Fruit fly (Drosophila melanogaster) whole organism, prepupa: ENCODE measurements around the gene Snx21.

Experiments used
- Blimp-1 ChIP-seq: fragments of 200-800 bp; sonication (Bioruptor generic); optimal IDR thresholded peaks from 3 replicates; lab custom pipeline; 2017; ENCODE audit warnings: missing biosample characterization, missing genetic modification characterization, mild to moderate bottlenecking, moderate library complexity, missing genetic modification reagents
- CG10631 ChIP-seq: fragments of 200-800 bp; sonication (Bioruptor generic); optimal IDR thresholded peaks from 2 replicates; lab custom pipeline; 2016; ENCODE audit warnings: missing biosample characterization, missing genetic modification characterization
- CG10669 ChIP-seq: fragments of 200-800 bp; sonication (Bioruptor generic); optimal IDR thresholded peaks from 3 replicates; lab custom pipeline; 2018; ENCODE audit warnings: missing biosample characterization, mild to moderate bottlenecking, missing genetic modification characterization, moderate library complexity
- CG11294 ChIP-seq: fragments of 200-800 bp; sonication (Bioruptor generic); IDR thresholded peaks from 2 replicates; pipeline ENCODE4 v1.3.6; 2022; ENCODE audit warnings: missing biosample characterization, missing genetic modification characterization
- CG11762 ChIP-seq: fragments of 200-800 bp; sonication (Bioruptor generic); optimal IDR thresholded peaks from 3 replicates; lab custom pipeline; 2016; ENCODE audit warnings: missing biosample characterization, missing genetic modification characterization; ENCODE audit not compliant: insufficient read depth
- CG11902 ChIP-seq: fragments of 200-800 bp; sonication (Bioruptor generic); optimal IDR thresholded peaks from 3 replicates; lab custom pipeline; 2016; ENCODE audit warnings: missing biosample characterization, missing genetic modification characterization
- CG15336 ChIP-seq: fragments of 200-800 bp; sonication (Bioruptor generic); IDR thresholded peaks from 2 replicates; pipeline ENCODE4 v1.3.6; 2022; ENCODE audit warnings: missing biosample characterization, missing genetic modification characterization
- CG1621 ChIP-seq: fragments of 200-800 bp; sonication (Bioruptor generic); optimal IDR thresholded peaks from 3 replicates; lab custom pipeline; 2018; ENCODE audit warnings: missing biosample characterization, mild to moderate bottlenecking, missing genetic modification characterization
- CG16779 ChIP-seq: fragments of 200-800 bp; sonication (Bioruptor generic); optimal IDR thresholded peaks from 3 replicates; lab custom pipeline; 2017; ENCODE audit warnings: missing biosample characterization, mild to moderate bottlenecking, missing genetic modification characterization
- CG3032 ChIP-seq: fragments of 200-800 bp; optimal IDR thresholded peaks from 2 replicates; lab custom pipeline; 2019; ENCODE audit warnings: missing biosample characterization, mild to moderate bottlenecking, missing genetic modification characterization, moderate library complexity
- CG31627 ChIP-seq: fragments of 200-800 bp; sonication (Bioruptor generic); optimal IDR thresholded peaks from 3 replicates; lab custom pipeline; 2016; ENCODE audit warnings: missing biosample characterization, missing genetic modification characterization
- CG34406 ChIP-seq: fragments of 200-800 bp; sonication (Bioruptor generic); optimal IDR thresholded peaks from 3 replicates; lab custom pipeline; 2016; ENCODE audit warnings: missing biosample characterization, missing genetic modification characterization
- CG3919 ChIP-seq: fragments of 200-800 bp; sonication (Bioruptor generic); optimal IDR thresholded peaks from 3 replicates; lab custom pipeline; 2016; ENCODE audit warnings: missing biosample characterization, missing genetic modification characterization
- CG4318 ChIP-seq: fragments of 200-800 bp; sonication (Bioruptor generic); optimal IDR thresholded peaks from 3 replicates; lab custom pipeline; 2017; ENCODE audit warnings: missing biosample characterization, mild to moderate bottlenecking, missing genetic modification characterization
- CG6276 ChIP-seq: fragments of 200-800 bp; sonication (Bioruptor generic); optimal IDR thresholded peaks from 2 replicates; lab custom pipeline; 2017; ENCODE audit warnings: missing biosample characterization, mild to moderate bottlenecking, missing genetic modification characterization
- CG6792 ChIP-seq: fragments of 200-800 bp; sonication (Bioruptor generic); optimal IDR thresholded peaks from 3 replicates; lab custom pipeline; 2016; ENCODE audit warnings: missing biosample characterization, missing genetic modification characterization
- CG6808 ChIP-seq: fragments of 200-800 bp; sonication (Bioruptor generic); optimal IDR thresholded peaks from 3 replicates; lab custom pipeline; 2017; ENCODE audit warnings: missing biosample characterization, missing genetic modification characterization, mild to moderate bottlenecking, moderate library complexity, missing genetic modification reagents
- CG8119 ChIP-seq: fragments of 200-800 bp; sonication (Bioruptor generic); IDR thresholded peaks from 3 replicates; pipeline ENCODE4 v1.3.6; 2022; ENCODE audit warnings: missing biosample characterization, missing genetic modification characterization
- CG8319 ChIP-seq: fragments of 200-800 bp; sonication (Bioruptor generic); optimal IDR thresholded peaks from 3 replicates; lab custom pipeline; 2016; ENCODE audit warnings: missing biosample characterization, missing genetic modification characterization
- CG8632 ChIP-seq: fragments of 200-800 bp; sonication (Bioruptor generic); optimal IDR thresholded peaks from 3 replicates; lab custom pipeline; 2016; ENCODE audit warnings: missing biosample characterization, missing genetic modification characterization
- CG9139 ChIP-seq: fragments of 200-800 bp; sonication (Bioruptor generic); optimal IDR thresholded peaks from 3 replicates; lab custom pipeline; 2017; ENCODE audit warnings: missing biosample characterization, mild to moderate bottlenecking, missing genetic modification characterization
- Eip75B ChIP-seq: fragments of 200-800 bp; sonication (Bioruptor generic); optimal IDR thresholded peaks from 3 replicates; lab custom pipeline; 2016; ENCODE audit warnings: missing biosample characterization, missing genetic modification characterization
- Eip78C ChIP-seq: fragments of 200-800 bp; sonication (Bioruptor generic); peaks from one replicate; lab custom pipeline; 2016; ENCODE audit warnings: missing biosample characterization, missing genetic modification characterization
- Eip93F ChIP-seq: fragments of 200-800 bp; sonication (Bioruptor generic); optimal IDR thresholded peaks from 2 replicates; lab custom pipeline; 2016; ENCODE audit warnings: missing biosample characterization, mild to moderate bottlenecking, missing genetic modification characterization
- Ets21C ChIP-seq: fragments of 200-800 bp; sonication (Bioruptor generic); optimal IDR thresholded peaks from 3 replicates; lab custom pipeline; 2016; ENCODE audit warnings: missing biosample characterization, missing genetic modification characterization
- Ets96B ChIP-seq: fragments of 200-800 bp; optimal IDR thresholded peaks from 2 replicates; lab custom pipeline; 2019; ENCODE audit warnings: missing biosample characterization, mild to moderate bottlenecking, missing genetic modification characterization, moderate library complexity
- Gug ChIP-seq: fragments of 200-800 bp; sonication (Bioruptor generic); IDR thresholded peaks from 2 replicates; pipeline ENCODE4 v1.3.6; 2022; ENCODE audit warnings: missing biosample characterization, missing genetic modification characterization
- Hr39 ChIP-seq: fragments of 200-800 bp; sonication (Bioruptor generic); optimal IDR thresholded peaks from 2 replicates; lab custom pipeline; 2016; ENCODE audit warnings: missing biosample characterization, missing genetic modification characterization
- Lpt ChIP-seq: fragments of 200-800 bp; sonication (Bioruptor generic); optimal IDR thresholded peaks from 3 replicates; lab custom pipeline; 2016; ENCODE audit warnings: missing biosample characterization, missing genetic modification characterization
- Met ChIP-seq: fragments of 200-800 bp; sonication (Bioruptor generic); optimal IDR thresholded peaks from 3 replicates; lab custom pipeline; 2016; ENCODE audit warnings: missing biosample characterization, missing genetic modification characterization
- OdsH ChIP-seq: fragments of 200-800 bp; sonication (Bioruptor generic); optimal IDR thresholded peaks from 3 replicates; lab custom pipeline; 2016; ENCODE audit warnings: missing biosample characterization, missing genetic modification characterization
- Smox ChIP-seq: fragments of 200-800 bp; sonication (Bioruptor generic); optimal IDR thresholded peaks from 3 replicates; lab custom pipeline; 2016; ENCODE audit warnings: missing biosample characterization, missing genetic modification characterization
- Sox14 ChIP-seq: fragments of 200-800 bp; sonication (Bioruptor generic); optimal IDR thresholded peaks from 3 replicates; lab custom pipeline; 2016; ENCODE audit warnings: missing biosample characterization, missing genetic modification characterization
- Sox15 ChIP-seq: fragments of 200-800 bp; sonication (Bioruptor generic); optimal IDR thresholded peaks from 3 replicates; lab custom pipeline; 2016; ENCODE audit warnings: missing biosample characterization, missing genetic modification characterization
- achi ChIP-seq: fragments of 200-800 bp; sonication (Bioruptor generic); optimal IDR thresholded peaks from 3 replicates; lab custom pipeline; 2016; ENCODE audit warnings: missing biosample characterization, missing genetic modification characterization
- acj6 ChIP-seq: fragments of 200-800 bp; sonication (Bioruptor generic); optimal IDR thresholded peaks from 3 replicates; lab custom pipeline; 2016; ENCODE audit warnings: missing biosample characterization, missing genetic modification characterization
- dac ChIP-seq: fragments of 200-800 bp; sonication (Bioruptor generic); optimal IDR thresholded peaks from 2 replicates; lab custom pipeline; 2017; ENCODE audit warnings: missing biosample characterization, mild to moderate bottlenecking, missing genetic modification characterization
- dsx ChIP-seq: fragments of 200-800 bp; optimal IDR thresholded peaks from 3 replicates; lab custom pipeline; 2019; ENCODE audit warnings: missing biosample characterization, mild to moderate bottlenecking, missing genetic modification characterization, moderate library complexity; ENCODE audit not compliant: poor library complexity, severe bottlenecking
- eg ChIP-seq: fragments of 200-800 bp; sonication (Bioruptor generic); IDR thresholded peaks from 3 replicates; pipeline ENCODE4 v1.3.6; 2022; ENCODE audit warnings: missing biosample characterization, missing genetic modification characterization
- esn ChIP-seq: fragments of 200-800 bp; sonication (Bioruptor generic); optimal IDR thresholded peaks from 2 replicates; lab custom pipeline; 2016; ENCODE audit warnings: missing biosample characterization, mild to moderate bottlenecking, missing genetic modification characterization, moderate library complexity
- fd59A ChIP-seq: fragments of 200-800 bp; sonication (Bioruptor generic); optimal IDR thresholded peaks from 2 replicates; lab custom pipeline; 2017; ENCODE audit warnings: missing biosample characterization, mild to moderate bottlenecking, missing genetic modification characterization, missing genetic modification reagents
- fd85E ChIP-seq: fragments of 200-800 bp; sonication (Bioruptor generic); optimal IDR thresholded peaks from 3 replicates; lab custom pipeline; 2016; ENCODE audit warnings: missing biosample characterization, missing genetic modification characterization
- fkh ChIP-seq: fragments of 200-800 bp; sonication (Bioruptor generic); optimal IDR thresholded peaks from 3 replicates; lab custom pipeline; 2017; ENCODE audit warnings: missing biosample characterization, mild to moderate bottlenecking, missing genetic modification characterization, moderate library complexity
- pdm3 ChIP-seq: fragments of 200-800 bp; sonication (Bioruptor generic); optimal IDR thresholded peaks from 3 replicates; lab custom pipeline; 2016; ENCODE audit warnings: missing biosample characterization, missing genetic modification characterization
- spab ChIP-seq: fragments of 200-800 bp; sonication (Bioruptor generic); optimal IDR thresholded peaks from 2 replicates; lab custom pipeline; 2017; ENCODE audit warnings: missing biosample characterization, mild to moderate bottlenecking, missing genetic modification characterization, missing genetic modification reagents
- topi ChIP-seq: fragments of 200-800 bp; sonication (Bioruptor generic); optimal IDR thresholded peaks from 3 replicates; lab custom pipeline; 2016; ENCODE audit warnings: missing biosample characterization, missing genetic modification characterization
- vri ChIP-seq: fragments of 200-800 bp; sonication (Bioruptor generic); optimal IDR thresholded peaks from 3 replicates; lab custom pipeline; 2016; ENCODE audit warnings: missing biosample characterization, mild to moderate bottlenecking, missing genetic modification characterization

The Snx21 gene

dm6 chr2L:2806190-2806763 lies 40.8 kb upstream of the Snx21 start (continued):
- TF ChIP-seq CG34406 (no peak), dsx (GFP tag; lab: Kevin White, UChicago) (peak; percentile 3), CG10631 (GFP tag; lab: Kevin White, UChicago) (no peak), CG6276 (GFP tag; lab: Kevin White, UChicago) (peak; percentile 64), Ets96B (tag; lab: Kevin White, UChicago) (peak; percentile 32), CG16779 (tag; lab: Kevin White, UChicago) (peak; percentile 61), CG3919 (peak; percentile 55)

dm6 chr2L:2804634-2805311 lies 39.3 kb upstream of the Snx21 start, which contains the start of gene daw:
Gene daw, plus strand, starts transcription at chr2L:2805261.
- TF ChIP-seq CG11294 (no peak), Sox14 (GFP tag; lab: Kevin White, UChicago) (peak; percentile 38), Smox (GFP tag; lab: Kevin White, UChicago) (peak; percentile 10), Gug (GFP tag; lab: Robert Waterston, UW) (no peak), vri (peak; percentile 28), Ets21C (GFP tag; lab: Kevin White, UChicago) (no peak), Eip93F (GFP tag; lab: Kevin White, UChicago) (peak; percentile 83), dac (GFP tag; lab: Kevin White, UChicago) (peak; percentile 25), CG11762 (peak; percentile 12), achi (GFP tag; lab: Kevin White, UChicago) (peak; percentile 60), CG16779 (tag; lab: Kevin White, UChicago) (peak; percentile 76), fkh (no peak), Lpt (peak; percentile 6), Eip75B (GFP tag; lab: Kevin White, UChicago) (peak; percentile 30), fd85E (peak; percentile 43), CG31627 (GFP tag; lab: Kevin White, UChicago) (no peak), esn (GFP tag; lab: Kevin White, UChicago) (peak; percentile 2), CG6792 (GFP tag; lab: Kevin White, UChicago) (no peak), Met (GFP tag; lab: Kevin White, UChicago) (peak; percentile 38), CG8319 (peak; percentile 39), CG6808 (GFP tag; lab: Kevin White, UChicago) (peak; percentile 81), CG6276 (GFP tag; lab: Kevin White, UChicago) (peak; percentile 84), CG15336 (GFP tag; lab: Robert Waterston, UW) (peak; percentile 51; the same call in 1 of the 2 replicates), Hr39 (GFP tag; lab: Kevin White, UChicago) (no peak), Blimp-1 (GFP tag; lab: Kevin White, UChicago) (peak; percentile 41), CG34406 (no peak), fd59A (GFP tag; lab: Kevin White, UChicago) (no peak), OdsH (GFP tag; lab: Kevin White, UChicago) (no peak), CG3032 (tag; lab: Kevin White, UChicago) (no peak), acj6 (GFP tag; lab: Kevin White, UChicago) (no peak), CG8632 (no peak), CG9139 (peak; percentile 90), CG10631 (GFP tag; lab: Kevin White, UChicago) (no peak), CG10669 (peak; percentile 58), Sox15 (GFP tag; lab: Kevin White, UChicago) (no peak), topi (peak; percentile 59), CG4318 (GFP tag; lab: Kevin White, UChicago) (no peak), spab (GFP tag; lab: Kevin White, UChicago) (peak; percentile 73), CG11902 (no peak), eg (GFP tag; lab: Robert Waterston, UW) (peak; percentile 52; the same call in 1 of the 3 replicates), CG8119 (GFP tag; lab: Robert Waterston, UW) (peak; percentile 63), dsx (GFP tag; lab: Kevin White, UChicago) (peak; percentile 37), Eip78C (GFP tag; lab: Kevin White, UChicago) (peak; percentile 76), CG1621 (tag; lab: Kevin White, UChicago) (peak; percentile 64), pdm3 (GFP tag; lab: Kevin White, UChicago) (peak; percentile 11)
